Worm (Caenorhabditis elegans): Measurements from ENCODE around the gene spp-7.

The spp-7 gene

DNA sequence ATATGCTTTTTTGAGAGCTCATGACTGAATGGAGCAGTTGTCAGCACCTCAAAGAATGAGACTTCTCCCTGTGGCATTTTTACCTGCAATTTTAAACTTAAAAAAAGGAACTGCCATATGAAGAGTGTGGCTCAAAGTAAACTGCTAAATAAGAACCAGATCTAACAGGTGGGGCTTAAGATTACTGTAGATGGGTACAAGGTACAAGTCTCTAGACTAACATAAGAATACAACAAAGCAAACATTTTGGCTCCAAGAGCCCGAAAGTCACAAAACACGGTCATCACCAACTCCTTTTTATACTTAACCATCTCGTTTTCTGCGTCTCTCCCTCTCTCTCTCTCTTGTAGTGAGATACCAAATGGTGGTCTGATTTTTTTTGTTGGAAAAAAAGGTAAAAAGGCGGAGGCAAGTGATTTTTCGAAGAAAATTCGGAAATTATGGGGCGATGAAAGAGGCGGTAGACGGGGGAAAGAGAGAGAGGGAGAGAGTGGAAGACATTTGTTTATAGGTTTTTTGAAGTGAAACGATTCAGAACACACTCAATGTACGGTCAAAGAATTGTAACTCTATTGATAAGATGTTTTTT, 27.0 kb downstream of the spp-7 start, which contains the start of gene elo-6 (continued):
- TF ChIP-seq snpc-4 (GFP tag; optimal IDR thresholded peaks at IDR 0.05) (no peak), snpc-4 (tag; optimal IDR thresholded peaks at IDR 0.05) (peak in 1 of 4 experiments; percentile 23), F33H1.4 (GFP tag; IDR thresholded peaks at IDR 0.05) (no peak), hsf-1 (GFP tag; IDR thresholded peaks at IDR 0.05) (no peak), dox-1 (GFP tag; IDR thresholded peaks at IDR 0.05) (0 out of 2 replicates have a peak, but pooled peaks have one; percentile 34)

DNA sequence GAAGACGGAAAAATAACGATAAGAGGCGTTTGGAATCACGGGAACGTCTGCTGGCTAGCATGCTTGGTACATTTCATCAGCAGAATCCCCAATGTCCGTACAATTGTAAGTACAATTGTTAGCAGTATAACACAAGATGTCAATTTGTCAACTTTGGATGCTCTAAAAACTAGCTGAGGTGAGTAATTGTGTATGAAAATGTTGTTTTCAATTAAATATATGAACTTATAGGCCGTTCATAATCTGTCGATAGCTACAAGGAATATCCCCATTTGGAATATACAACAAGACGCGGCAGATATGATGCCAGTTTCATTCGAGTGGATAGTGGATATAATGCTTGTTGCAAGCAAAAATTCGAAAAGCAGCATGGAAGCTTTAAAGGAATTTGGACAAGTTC, 30.6 kb downstream of the spp-7 start, which contains the start of gene F41H10.12:
F41H10.12 (plus strand) TSS at position 301 of the 400 bp plus-strand sequence.
- TF ChIP-seq rpc-1 (optimal IDR thresholded peaks at IDR 0.05): no peak
- TF ChIP-seq rpc-1 (tag; optimal IDR thresholded peaks at IDR 0.05): no peak
- no peak for TF ChIP-seq ets-4 (GFP tag; optimal IDR thresholded peaks at IDR 0.05)
- no peak for TF ChIP-seq attf-3 (GFP tag; conservative IDR thresholded peaks at IDR 0.05)
- no peak for TF ChIP-seq lin-54 (GFP tag; optimal IDR thresholded peaks at IDR 0.05)
- TF ChIP-seq ztf-22 (GFP tag; optimal IDR thresholded peaks at IDR 0.05): no peak
- no peak for TF ChIP-seq ama-1 (optimal IDR thresholded peaks at IDR 0.05)
- no peak for TF ChIP-seq ama-1 (GFP tag; optimal IDR thresholded peaks at IDR 0.05)
- no peak for TF ChIP-seq hrde-1 (tag; optimal IDR thresholded peaks at IDR 0.05; ENCODE audit: borderline replicate concordance)
- no peak for TF ChIP-seq B0336.3 (GFP tag; IDR thresholded peaks at IDR 0.05)
- TF ChIP-seq ccch-3 (GFP tag; optimal IDR thresholded peaks at IDR 0.05): no peak
- no peak for TF ChIP-seq dpff-1 (tag; optimal IDR thresholded peaks at IDR 0.05)
- no peak for TF ChIP-seq nhr-179 (tag; optimal IDR thresholded peaks at IDR 0.05)

DNA sequence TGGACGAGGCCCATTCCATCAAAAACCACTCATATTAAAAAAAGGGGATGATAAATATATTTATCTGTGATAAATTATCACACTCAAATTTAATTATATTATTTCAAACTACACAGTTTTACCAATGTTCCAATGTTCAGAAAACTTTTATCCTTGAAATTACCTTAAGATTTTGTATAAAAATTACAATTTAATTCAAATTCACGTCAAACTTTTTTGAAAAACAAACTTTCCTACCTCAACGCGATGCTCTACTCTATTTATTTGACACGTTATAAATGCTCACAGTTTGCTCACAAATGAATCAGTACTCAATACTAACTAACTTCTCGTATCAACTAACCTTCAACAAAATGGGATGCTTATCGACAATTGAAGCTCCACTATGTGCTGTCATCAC, 33.0 kb downstream of the spp-7 start, which contains the start of gene F41H10.1:
F41H10.1 (plus strand) TSS at position 301 of the 400 bp plus-strand sequence.
- TF ChIP-seq snpc-1.1 (tag; optimal IDR thresholded peaks at IDR 0.05; ENCODE audit: insufficient read depth): no peak
- no peak for TF ChIP-seq atf-7 (tag; optimal IDR thresholded peaks at IDR 0.05)
- TF ChIP-seq zfh-2 (GFP tag; conservative IDR thresholded peaks at IDR 0.05): no peak
- no peak for TF ChIP-seq mcd-1 (GFP tag; IDR thresholded peaks at IDR 0.05)
- no peak for TF ChIP-seq lin-26 (GFP tag; IDR thresholded peaks at IDR 0.05)
- TF ChIP-seq ekl-4 (GFP tag; IDR thresholded peaks at IDR 0.05): no peak
- no peak for TF ChIP-seq nhr-90 (tag; optimal IDR thresholded peaks at IDR 0.05)

DNA sequence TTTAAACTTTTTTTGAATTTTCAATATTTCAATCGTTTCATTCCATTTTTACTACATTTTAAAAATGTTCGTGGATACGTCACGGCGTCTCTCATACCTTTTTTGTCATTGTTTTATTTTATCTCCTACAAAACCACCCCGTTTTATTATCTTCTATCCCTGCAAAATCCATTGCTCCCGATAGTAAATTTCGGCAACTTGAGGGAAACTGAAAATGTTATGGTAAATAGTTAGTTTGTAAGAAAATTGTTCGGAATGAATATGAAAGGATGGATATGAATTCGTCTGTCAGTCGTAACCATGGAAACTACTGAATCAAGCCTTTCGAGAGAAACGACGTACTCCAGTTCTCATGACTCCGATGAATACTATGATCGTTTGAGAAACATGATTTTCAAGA, 34.3 kb downstream of the spp-7 start, which contains the start of gene F41H10.2:
F41H10.2 (plus strand) TSS at position 301 of the 400 bp plus-strand sequence.
- TF ChIP-seq Y79H2A.3 (GFP tag; conservative IDR thresholded peaks at IDR 0.05): no peak
- TF ChIP-seq ztf-6 (GFP tag; IDR thresholded peaks at IDR 0.05): no peak
- TF ChIP-seq tbx-9 (tag; optimal IDR thresholded peaks at IDR 0.05; ENCODE audit: borderline replicate concordance): no peak
- no peak for TF ChIP-seq Y67H2A.10 (GFP tag; conservative IDR thresholded peaks at IDR 0.05)
- no peak for TF ChIP-seq ztf-22 (GFP tag; optimal IDR thresholded peaks at IDR 0.05)
- no peak for TF ChIP-seq F49E8.2 (tag; optimal IDR thresholded peaks at IDR 0.05; ENCODE audit: insufficient read depth)
- no peak for TF ChIP-seq ama-1 (optimal IDR thresholded peaks at IDR 0.05)
- no peak for TF ChIP-seq ama-1 (GFP tag; optimal IDR thresholded peaks at IDR 0.05)
- TF ChIP-seq nhr-27 (tag; optimal IDR thresholded peaks at IDR 0.05): no peak
- no peak for TF ChIP-seq tlf-1 (GFP tag; optimal IDR thresholded peaks at IDR 0.05)
- TF ChIP-seq attf-6 (GFP tag; IDR thresholded peaks at IDR 0.05): no peak
- no peak for TF ChIP-seq attf-3 (GFP tag; conservative IDR thresholded peaks at IDR 0.05)
- TF ChIP-seq madf-6 (GFP tag; IDR thresholded peaks at IDR 0.05): no peak
- TF ChIP-seq atf-7 (tag; optimal IDR thresholded peaks at IDR 0.05): no peak
- TF ChIP-seq D2030.7 (GFP tag; IDR thresholded peaks at IDR 0.05): no peak
- no peak for TF ChIP-seq ceh-91 (GFP tag; IDR thresholded peaks at IDR 0.05)

All from whole organism, young adult.